Fruit fly (Drosophila melanogaster) whole organism, embryonic: Measurements from ENCODE around the gene CG31495.
A peak's percentile ranks its signal among the peaks of the same experiment; 100 is the strongest.

Experiments used
- Antp ChIP-seq: fragments of 200-800 bp; sonication (Bioruptor generic); optimal IDR thresholded peaks from 3 replicates; lab custom pipeline; 2016; ENCODE audit warnings: missing biosample characterization, missing genetic modification characterization
- Asciz ChIP-seq: fragments of 200-800 bp; sonication (Bioruptor generic); optimal IDR thresholded peaks from 2 replicates; lab custom pipeline; 2017; ENCODE audit warnings: missing biosample characterization, mild to moderate bottlenecking, missing genetic modification characterization, missing genetic modification reagents
- Bteb2 ChIP-seq: fragments of 200-800 bp; sonication (Bioruptor generic); optimal IDR thresholded peaks from 2 replicates; lab custom pipeline; 2016; ENCODE audit warnings: missing biosample characterization, missing genetic modification characterization
- CG10565 ChIP-seq: fragments of 200-800 bp; sonication (Bioruptor generic); optimal IDR thresholded peaks from 3 replicates; lab custom pipeline; 2016; ENCODE audit warnings: missing biosample characterization, mild to moderate bottlenecking, missing genetic modification characterization
- CG11504 ChIP-seq: fragments of 200-800 bp; sonication (Bioruptor generic); optimal IDR thresholded peaks from 3 replicates; lab custom pipeline; 2019; ENCODE audit warnings: missing biosample characterization, mild to moderate bottlenecking, missing genetic modification characterization, moderate library complexity
- CG11695 ChIP-seq: fragments of 200-800 bp; sonication (Bioruptor generic); IDR thresholded peaks from 3 replicates; pipeline ENCODE4 v1.3.6; 2022; ENCODE audit warnings: missing biosample characterization, missing genetic modification characterization
- CG12155 ChIP-seq: fragments of 200-800 bp; sonication (Bioruptor generic); optimal IDR thresholded peaks from 3 replicates; lab custom pipeline; 2016; ENCODE audit warnings: missing biosample characterization, missing genetic modification characterization
- CG1233 ChIP-seq: fragments of 200-800 bp; sonication (Bioruptor generic); optimal IDR thresholded peaks from 4 replicates; lab custom pipeline; 2018; ENCODE audit warnings: missing biosample characterization, mild to moderate bottlenecking, missing genetic modification characterization
- CG13287 ChIP-seq: fragments of 200-800 bp; sonication (Bioruptor generic); IDR thresholded peaks from 2 replicates; pipeline ENCODE4 v1.3.6; 2022; ENCODE audit warnings: missing biosample characterization, missing genetic modification characterization; ENCODE audit not compliant: partially characterized antibody
- CG13624 ChIP-seq: fragments of 200-800 bp; sonication (Bioruptor generic); optimal IDR thresholded peaks from 2 replicates; lab custom pipeline; 2016; ENCODE audit warnings: missing biosample characterization, missing genetic modification characterization
- CG13894 ChIP-seq: fragments of 200-800 bp; sonication (Bioruptor generic); optimal IDR thresholded peaks from 3 replicates; lab custom pipeline; 2018; ENCODE audit warnings: missing biosample characterization, mild to moderate bottlenecking, missing genetic modification characterization, moderate library complexity
- CG14860 ChIP-seq: fragments of 200-800 bp; sonication (Bioruptor generic); IDR thresholded peaks from 3 replicates; pipeline ENCODE4 v1.3.6; 2022; ENCODE audit warnings: missing biosample characterization, missing genetic modification characterization; ENCODE audit not compliant: partially characterized antibody
- CG14965 ChIP-seq: fragments of 200-800 bp; sonication (Bioruptor generic); optimal IDR thresholded peaks from 2 replicates; lab custom pipeline; 2016; ENCODE audit warnings: missing biosample characterization, missing genetic modification characterization, borderline replicate concordance
- CG17361 ChIP-seq: fragments of 200-800 bp; sonication (Bioruptor generic); IDR thresholded peaks from 3 replicates; pipeline ENCODE4 v1.3.6; 2022; ENCODE audit warnings: missing biosample characterization, missing genetic modification characterization
- CG1832 ChIP-seq: fragments of 200-800 bp; sonication (Bioruptor generic); optimal IDR thresholded peaks from 2 replicates; lab custom pipeline; 2017; ENCODE audit warnings: missing biosample characterization, mild to moderate bottlenecking, missing genetic modification characterization, inconsistent platforms
- CG31365 ChIP-seq: fragments of 200-800 bp; sonication (Bioruptor generic); optimal IDR thresholded peaks from 2 replicates; lab custom pipeline; 2018; ENCODE audit warnings: missing biosample characterization, mild to moderate bottlenecking, missing genetic modification characterization
- CG33213 ChIP-seq: fragments of 200-800 bp; sonication (Bioruptor generic); optimal IDR thresholded peaks from 3 replicates; lab custom pipeline; 2016; ENCODE audit warnings: missing biosample characterization, missing genetic modification characterization
- CG4854 ChIP-seq: fragments of 200-800 bp; sonication (Bioruptor generic); optimal IDR thresholded peaks from 2 replicates; lab custom pipeline; 2016; ENCODE audit warnings: missing biosample characterization, missing genetic modification characterization, inconsistent platforms
- CG6689 ChIP-seq: fragments of 200-800 bp; sonication (Bioruptor generic); IDR thresholded peaks from 2 replicates; pipeline ENCODE4 v1.3.6; 2022; ENCODE audit warnings: missing biosample characterization, missing genetic modification characterization
- CG8290 ChIP-seq, 3 experiments: fragments of 200-800 bp; sonication (Bioruptor generic); optimal IDR thresholded peaks; 2 replicates each; lab custom pipeline; 2016 to 2019; ENCODE audit warnings: missing biosample characterization in 3 of 3, missing genetic modification characterization in 3 of 3, mild to moderate bottlenecking in 2 of 3, moderate library complexity in 1 of 3
- D ChIP-seq, 2 experiments: fragments of 200-800 bp in 1 of 2; fragments of >200 bp in 1 of 2; sonication (Bioruptor generic) in 1 of 2; optimal IDR thresholded peaks; 2 replicates in 1 of 2; 3 replicates in 1 of 2; lab custom pipeline; 2017; ENCODE audit warnings: mild to moderate bottlenecking in 1 of 2, missing biosample characterization in 1 of 2, missing genetic modification characterization in 1 of 2, missing genetic modification reagents in 1 of 2
- E2f2 ChIP-seq: fragments of 200-800 bp; sonication (Bioruptor generic); IDR thresholded peaks from 2 replicates; pipeline ENCODE4 v1.3.6; 2022; ENCODE audit warnings: missing biosample characterization, missing genetic modification characterization
- GATAe ChIP-seq: fragments of 200-800 bp; sonication (Bioruptor generic); conservative IDR thresholded peaks from 2 replicates; pipeline ENCODE4 v1.3.6; 2022; ENCODE audit warnings: missing biosample characterization, missing genetic modification characterization
- MTF-1 ChIP-seq: fragments of 200-800 bp; sonication (Bioruptor generic); optimal IDR thresholded peaks from 2 replicates; lab custom pipeline; 2018; ENCODE audit warnings: missing biosample characterization, mild to moderate bottlenecking, missing genetic modification characterization, borderline replicate concordance
- Nf-YC ChIP-seq: fragments of 200-800 bp; optimal IDR thresholded peaks from 3 replicates; lab custom pipeline; 2019; ENCODE audit warnings: missing biosample characterization, mild to moderate bottlenecking, missing genetic modification characterization, moderate library complexity
- Ravus ChIP-seq: fragments of 200-800 bp; sonication (Bioruptor generic); IDR thresholded peaks from 2 replicates; pipeline ENCODE4 v1.3.6; 2022; ENCODE audit warnings: missing biosample characterization, missing genetic modification characterization
- Sin3A ChIP-seq: fragments of >200 bp; optimal IDR thresholded peaks from 2 replicates; lab custom pipeline; 2018
- YL-1 ChIP-seq: fragments of 200-800 bp; sonication (Bioruptor generic); optimal IDR thresholded peaks from 3 replicates; lab custom pipeline; 2017; ENCODE audit warnings: missing biosample characterization, mild to moderate bottlenecking, missing genetic modification characterization
- abd-A ChIP-seq: fragments of 200-800 bp; sonication (Bioruptor generic); optimal IDR thresholded peaks from 3 replicates; lab custom pipeline; 2019; ENCODE audit warnings: missing biosample characterization, mild to moderate bottlenecking, missing genetic modification characterization, moderate library complexity
- ash1 ChIP-seq: fragments of 200-800 bp; sonication (Bioruptor generic); optimal IDR thresholded peaks from 2 replicates; lab custom pipeline; 2018; ENCODE audit warnings: missing biosample characterization, mild to moderate bottlenecking, missing genetic modification characterization
- cato ChIP-seq: fragments of 200-800 bp; sonication (Bioruptor generic); optimal IDR thresholded peaks from 2 replicates; lab custom pipeline; 2016; ENCODE audit warnings: missing biosample characterization, missing genetic modification characterization, borderline replicate concordance
- ci ChIP-seq: fragments of 200-800 bp; sonication (Bioruptor generic); IDR thresholded peaks from 3 replicates; pipeline ENCODE4 v1.3.6; 2022; ENCODE audit warnings: missing biosample characterization, missing genetic modification characterization
- corto ChIP-seq: fragments of 200-800 bp; sonication (Bioruptor generic); optimal IDR thresholded peaks from 2 replicates; lab custom pipeline; 2016; ENCODE audit warnings: missing biosample characterization, mild to moderate bottlenecking, missing genetic modification characterization, moderate library complexity
- crol ChIP-seq: fragments of 200-800 bp; sonication (Bioruptor generic); IDR thresholded peaks from 2 replicates; pipeline ENCODE4 v1.3.6; 2022; ENCODE audit warnings: missing biosample characterization, missing genetic modification characterization
- dysf ChIP-seq: fragments of 200-800 bp; sonication (Bioruptor generic); IDR thresholded peaks from 3 replicates; pipeline ENCODE4 v1.3.6; 2022; ENCODE audit warnings: missing biosample characterization, missing genetic modification characterization
- gcm ChIP-seq: fragments of 200-800 bp; sonication (Bioruptor generic); optimal IDR thresholded peaks from 2 replicates; lab custom pipeline; 2019; ENCODE audit warnings: missing biosample characterization, mild to moderate bottlenecking, missing genetic modification characterization, moderate library complexity
- grn ChIP-seq: fragments of 200-800 bp; sonication (Bioruptor generic); optimal IDR thresholded peaks from 3 replicates; lab custom pipeline; 2017; ENCODE audit warnings: missing biosample characterization, missing genetic modification characterization
- kni ChIP-seq: fragments of 200-800 bp; sonication (Bioruptor generic); optimal IDR thresholded peaks from 3 replicates; lab custom pipeline; 2017; ENCODE audit warnings: mild to moderate bottlenecking, missing biosample characterization, missing genetic modification reagents, missing genetic modification characterization
- mirr ChIP-seq: fragments of 200-800 bp; sonication (Bioruptor generic); optimal IDR thresholded peaks from 3 replicates; lab custom pipeline; 2018; ENCODE audit warnings: missing biosample characterization, mild to moderate bottlenecking, missing genetic modification characterization
- odd ChIP-seq: fragments of 200-800 bp; sonication (Bioruptor generic); optimal IDR thresholded peaks from 2 replicates; lab custom pipeline; 2017; ENCODE audit warnings: missing biosample characterization, mild to moderate bottlenecking, missing genetic modification characterization
- pum ChIP-seq: fragments of 200-800 bp; sonication (Bioruptor generic); optimal IDR thresholded peaks from 2 replicates; lab custom pipeline; 2016; ENCODE audit warnings: missing biosample characterization, missing genetic modification characterization
- row ChIP-seq: fragments of 200-800 bp; sonication (Bioruptor generic); IDR thresholded peaks from 3 replicates; pipeline ENCODE4 v1.3.6; 2022; ENCODE audit warnings: missing biosample characterization, missing genetic modification characterization
- sc ChIP-seq, 3 experiments: fragments of >200 bp in 2 of 3; fragments of 200-800 bp in 1 of 3; sonication (Bioruptor generic) in 1 of 3; optimal IDR thresholded peaks; 2 replicates in 2 of 3; 3 replicates in 1 of 3; lab custom pipeline; 2017; ENCODE audit warnings: mild to moderate bottlenecking in 1 of 3, missing biosample characterization in 1 of 3, missing genetic modification characterization in 1 of 3, missing genetic modification reagents in 1 of 3
- sd ChIP-seq: fragments of 200-800 bp; sonication (Bioruptor generic); optimal IDR thresholded peaks from 3 replicates; lab custom pipeline; 2018; ENCODE audit warnings: missing biosample characterization, mild to moderate bottlenecking, missing genetic modification characterization, moderate library complexity
- vfl ChIP-seq: fragments of 200-800 bp; sonication (Bioruptor generic); optimal IDR thresholded peaks from 2 replicates; lab custom pipeline; 2016; ENCODE audit warnings: missing biosample characterization, missing genetic modification characterization
- wdn ChIP-seq: fragments of 200-800 bp; sonication (Bioruptor generic); IDR thresholded peaks from 2 replicates; pipeline ENCODE4 v1.3.6; 2022; ENCODE audit warnings: missing biosample characterization, missing genetic modification characterization
- wor ChIP-seq: fragments of 200-800 bp; sonication (Bioruptor generic); IDR thresholded peaks from 2 replicates; pipeline ENCODE4 v1.3.6; 2022; ENCODE audit warnings: missing biosample characterization, missing genetic modification characterization

CG31495 gene

DNA sequence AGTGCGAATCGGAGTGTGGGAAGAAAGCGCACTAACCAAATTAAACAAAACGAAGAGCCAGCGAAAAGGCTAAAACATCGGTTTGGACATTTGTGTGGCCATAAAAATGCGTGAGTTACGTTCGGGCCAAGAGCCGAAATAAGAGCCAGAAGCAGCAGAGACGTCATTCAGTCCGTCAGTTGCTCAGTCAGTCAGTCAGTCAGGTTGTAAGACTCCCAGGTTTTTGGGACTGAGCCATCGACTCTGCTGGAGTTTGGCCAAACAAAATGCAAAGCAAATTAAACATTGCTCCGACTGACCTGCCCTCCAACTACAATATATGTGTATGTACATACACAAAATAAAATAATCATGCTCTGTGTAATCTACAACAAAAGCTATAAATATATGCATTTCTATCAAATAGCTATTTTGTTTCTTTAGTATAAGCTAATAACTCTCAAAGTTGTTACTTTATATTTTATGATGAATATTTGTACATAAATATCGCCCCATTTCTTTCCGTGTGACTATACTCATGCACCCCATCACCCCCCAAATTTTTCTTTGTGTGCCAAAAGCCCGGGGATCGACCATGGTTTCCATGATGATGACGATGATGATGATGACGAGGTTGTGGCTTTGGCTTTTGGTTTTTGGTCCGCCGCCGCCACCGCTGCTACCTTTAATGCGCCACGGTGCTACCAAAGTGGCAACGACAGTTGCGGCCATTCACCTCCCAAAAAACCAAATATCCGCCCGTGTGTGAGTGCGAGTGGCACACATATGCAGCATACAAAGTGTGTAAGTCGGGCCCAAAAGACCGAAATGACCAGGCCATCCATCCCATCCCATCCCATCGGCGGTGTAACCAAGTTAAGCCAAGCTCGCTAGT is 46.4 kb downstream of the CG31495 start (continued):
- TF ChIP-seq CG31365 (tag; lab: Kevin White, UChicago) (no peak), CG14965 (GFP tag; lab: Kevin White, UChicago) (no peak), CG13624 (GFP tag; lab: Kevin White, UChicago) (no peak), CG17361 (GFP tag; lab: Robert Waterston, UW) (no peak; the same call in 2 of the 3 replicates), wdn (no peak), dysf (GFP tag; lab: Robert Waterston, UW) (0 out of 3 replicates have a peak, but pooled peaks have one; percentile 16), MTF-1 (no peak), CG11695 (GFP tag; lab: Robert Waterston, UW) (no peak), CG13287 (GFP tag; lab: Robert Waterston, UW) (no peak), Nf-YC (tag; lab: Kevin White, UChicago) (no peak), GATAe (GFP tag; lab: Robert Waterston, UW) (no peak), gcm (GFP tag; lab: Kevin White, UChicago) (peak; percentile 39), mirr (no peak), abd-A (no peak), crol (GFP tag; lab: Robert Waterston, UW) (peak; percentile 6; the same call in 1 of the 2 replicates), CG6689 (peak; percentile 43; the same call in 1 of the 2 replicates), ash1 (no peak), CG13894 (tag; lab: Kevin White, UChicago) (no peak), sc (optimal IDR thresholded peaks at IDR 0.05; lab: Kevin White, UChicago) (no peak), sc (GFP tag; optimal IDR thresholded peaks at IDR 0.05; lab: Kevin White, UChicago) (no peak), CG4854 (no peak), ci (GFP tag; lab: Robert Waterston, UW) (no peak), E2f2 (GFP tag; lab: Robert Waterston, UW) (no peak), CG1832 (no peak), wor (GFP tag; lab: Robert Waterston, UW) (no peak), Asciz (GFP tag; lab: Kevin White, UChicago) (peak; percentile 10), CG33213 (GFP tag; lab: Kevin White, UChicago) (no peak), CG14860 (no peak), kni (GFP tag; lab: Kevin White, UChicago) (peak; percentile 54), row (peak; percentile 37; the same call in 2 of the 3 replicates), CG12155 (GFP tag; lab: Kevin White, UChicago) (no peak), pum (no peak), Ravus (GFP tag; lab: Robert Waterston, UW) (no peak), CG10565 (no peak), grn (GFP tag; lab: Kevin White, UChicago) (no peak), Sin3A (no peak), YL-1 (GFP tag; lab: Kevin White, UChicago) (no peak), Bteb2 (no peak), corto (no peak), CG8290 (GFP tag; optimal IDR thresholded peaks at IDR 0.05; lab: Kevin White, UChicago) (no peak), CG8290 (tag; optimal IDR thresholded peaks at IDR 0.05; lab: Kevin White, UChicago) (no peak), D (optimal IDR thresholded peaks at IDR 0.05; lab: Kevin White, UChicago) (no peak), D (GFP tag; optimal IDR thresholded peaks at IDR 0.05; lab: Kevin White, UChicago) (no peak), vfl (GFP tag; lab: Kevin White, UChicago) (no peak), CG11504 (tag; lab: Kevin White, UChicago) (peak; percentile 35), odd (GFP tag; lab: Kevin White, UChicago) (no peak), sd (tag; lab: Kevin White, UChicago) (no peak), Antp (no peak), CG1233 (GFP tag; lab: Kevin White, UChicago) (no peak), cato (GFP tag; lab: Kevin White, UChicago) (no peak)
